Fruit fly (Drosophila melanogaster) whole organism, embryonic: ENCODE measurements around the gene CG32537.

Experiments
- Atf-2 ChIP-seq: fragments of 200-800 bp; sonication (Bioruptor generic); optimal IDR thresholded peaks from 2 replicates; lab custom pipeline; 2016; ENCODE audit warnings: missing biosample characterization, missing genetic modification characterization
- Atf3 ChIP-seq: fragments of 200-800 bp; sonication (Bioruptor generic); optimal IDR thresholded peaks from 3 replicates; lab custom pipeline; 2016; ENCODE audit warnings: missing biosample characterization, missing genetic modification characterization
- CG10209 ChIP-seq: fragments of 200-800 bp; sonication (Bioruptor generic); optimal IDR thresholded peaks from 3 replicates; lab custom pipeline; 2017; ENCODE audit warnings: missing biosample characterization, mild to moderate bottlenecking, missing genetic modification characterization, missing genetic modification reagents
- CG10274 ChIP-seq: fragments of 200-800 bp; sonication (Bioruptor generic); optimal IDR thresholded peaks from 3 replicates; lab custom pipeline; 2017; ENCODE audit warnings: missing biosample characterization, mild to moderate bottlenecking, missing genetic modification characterization
- CG10366 ChIP-seq: fragments of 200-800 bp; sonication (Bioruptor generic); IDR thresholded peaks from 2 replicates; pipeline ENCODE4 v1.3.6; 2022; ENCODE audit warnings: missing biosample characterization, missing genetic modification characterization
- CG10654 ChIP-seq: fragments of 200-800 bp; sonication (Bioruptor generic); optimal IDR thresholded peaks from 2 replicates; lab custom pipeline; 2016; ENCODE audit warnings: missing biosample characterization, missing genetic modification characterization
- CG10959 ChIP-seq: fragments of 200-800 bp; sonication (Bioruptor generic); IDR thresholded peaks from 2 replicates; pipeline ENCODE4 v1.3.6; 2022; ENCODE audit warnings: missing biosample characterization, missing genetic modification characterization
- CG10979 ChIP-seq: fragments of 200-800 bp; sonication (Bioruptor generic); optimal IDR thresholded peaks from 2 replicates; lab custom pipeline; 2018; ENCODE audit warnings: missing biosample characterization, mild to moderate bottlenecking, missing genetic modification characterization, moderate library complexity
- CG12236 ChIP-seq: fragments of 200-800 bp; sonication (Bioruptor generic); optimal IDR thresholded peaks from 2 replicates; lab custom pipeline; 2016; ENCODE audit warnings: missing biosample characterization, missing genetic modification characterization
- CG12299 ChIP-seq: fragments of 200-800 bp; sonication (Bioruptor generic); optimal IDR thresholded peaks from 2 replicates; lab custom pipeline; 2018; ENCODE audit warnings: missing biosample characterization, mild to moderate bottlenecking, missing genetic modification characterization
- CG17328 ChIP-seq: fragments of 200-800 bp; sonication (Bioruptor generic); IDR thresholded peaks from 2 replicates; pipeline ENCODE4 v1.3.6; 2022; ENCODE audit warnings: missing biosample characterization, missing genetic modification characterization
- CG17361 ChIP-seq: fragments of 200-800 bp; sonication (Bioruptor generic); IDR thresholded peaks from 3 replicates; pipeline ENCODE4 v1.3.6; 2022; ENCODE audit warnings: missing biosample characterization, missing genetic modification characterization
- CG17829 ChIP-seq: fragments of 200-800 bp; optimal IDR thresholded peaks from 2 replicates; lab custom pipeline; 2019; ENCODE audit warnings: missing biosample characterization, mild to moderate bottlenecking, missing genetic modification characterization, moderate library complexity
- CG17912 ChIP-seq: fragments of 200-800 bp; sonication (Bioruptor generic); optimal IDR thresholded peaks from 2 replicates; lab custom pipeline; 2018; ENCODE audit warnings: missing biosample characterization, mild to moderate bottlenecking, missing genetic modification characterization
- CG2202 ChIP-seq: fragments of 200-800 bp; sonication (Bioruptor generic); optimal IDR thresholded peaks from 2 replicates; lab custom pipeline; 2018; ENCODE audit warnings: missing biosample characterization, mild to moderate bottlenecking, missing genetic modification characterization
- CG33213 ChIP-seq: fragments of 200-800 bp; sonication (Bioruptor generic); optimal IDR thresholded peaks from 3 replicates; lab custom pipeline; 2016; ENCODE audit warnings: missing biosample characterization, missing genetic modification characterization
- CG34422 ChIP-seq: fragments of 200-800 bp; sonication (Bioruptor generic); IDR thresholded peaks from 3 replicates; pipeline ENCODE4 v1.3.6; 2022; ENCODE audit warnings: missing biosample characterization, missing genetic modification characterization
- CG6654 ChIP-seq: fragments of 200-800 bp; sonication (Bioruptor generic); optimal IDR thresholded peaks from 2 replicates; lab custom pipeline; 2017; ENCODE audit warnings: missing biosample characterization, mild to moderate bottlenecking, missing genetic modification characterization
- CG6683 ChIP-seq: fragments of 200-800 bp; sonication (Bioruptor generic); optimal IDR thresholded peaks from 2 replicates; lab custom pipeline; 2017; ENCODE audit warnings: missing biosample characterization, mild to moderate bottlenecking, missing genetic modification characterization, missing genetic modification reagents
- CG7839 ChIP-seq: fragments of 200-800 bp; sonication (Bioruptor generic); optimal IDR thresholded peaks from 3 replicates; lab custom pipeline; 2018; ENCODE audit warnings: missing biosample characterization, mild to moderate bottlenecking, missing genetic modification characterization, moderate library complexity
- CoRest ChIP-seq: fragments of 200-800 bp; sonication (Bioruptor generic); optimal IDR thresholded peaks from 3 replicates; lab custom pipeline; 2018; ENCODE audit warnings: missing biosample characterization, mild to moderate bottlenecking, missing genetic modification characterization, moderate library complexity
- Dad ChIP-seq: fragments of 200-800 bp; sonication (Bioruptor generic); optimal IDR thresholded peaks from 3 replicates; lab custom pipeline; 2016; ENCODE audit warnings: missing biosample characterization, missing genetic modification characterization
- Fer1 ChIP-seq: fragments of 200-800 bp; sonication (Bioruptor generic); optimal IDR thresholded peaks from 2 replicates; lab custom pipeline; 2017; ENCODE audit warnings: missing biosample characterization, mild to moderate bottlenecking, missing genetic modification characterization
- Hey ChIP-seq: fragments of 200-800 bp; sonication (Bioruptor generic); optimal IDR thresholded peaks from 3 replicates; lab custom pipeline; 2018; ENCODE audit warnings: missing biosample characterization, mild to moderate bottlenecking, missing genetic modification characterization
- HmgD ChIP-seq: fragments of 200-800 bp; sonication (Bioruptor generic); optimal IDR thresholded peaks from 3 replicates; lab custom pipeline; 2016; ENCODE audit warnings: missing biosample characterization, missing genetic modification characterization
- Hmr ChIP-seq: fragments of 200-800 bp; sonication (Bioruptor generic); optimal IDR thresholded peaks from 3 replicates; lab custom pipeline; 2017; ENCODE audit warnings: mild to moderate bottlenecking, missing biosample characterization, missing genetic modification reagents, missing genetic modification characterization
- Hmx ChIP-seq: fragments of 200-800 bp; sonication (Bioruptor generic); optimal IDR thresholded peaks from 2 replicates; lab custom pipeline; 2016; ENCODE audit warnings: missing biosample characterization, missing genetic modification characterization
- Jarid2 ChIP-seq: fragments of 200-800 bp; sonication (Bioruptor generic); optimal IDR thresholded peaks from 3 replicates; lab custom pipeline; 2017; ENCODE audit warnings: mild to moderate bottlenecking, missing biosample characterization, missing genetic modification reagents, missing genetic modification characterization
- Kr ChIP-seq: fragments of 200-800 bp; sonication (Bioruptor generic); optimal IDR thresholded peaks from 2 replicates; lab custom pipeline; 2017; ENCODE audit warnings: missing biosample characterization, mild to moderate bottlenecking, missing genetic modification characterization
- MESR4 ChIP-seq: fragments of 200-800 bp; sonication (Bioruptor generic); optimal IDR thresholded peaks from 2 replicates; lab custom pipeline; 2018; ENCODE audit warnings: missing biosample characterization, mild to moderate bottlenecking, missing genetic modification characterization, moderate library complexity
- Mad ChIP-seq: fragments of 200-800 bp; sonication (Bioruptor generic); optimal IDR thresholded peaks from 2 replicates; lab custom pipeline; 2016; ENCODE audit warnings: missing biosample characterization, missing genetic modification characterization
- Max ChIP-seq: fragments of 200-800 bp; sonication (Bioruptor generic); optimal IDR thresholded peaks from 2 replicates; lab custom pipeline; 2016; ENCODE audit warnings: missing biosample characterization, mild to moderate bottlenecking, missing genetic modification characterization
- NC2β ChIP-seq: fragments of 200-800 bp; sonication (Bioruptor generic); optimal IDR thresholded peaks from 2 replicates; lab custom pipeline; 2016; ENCODE audit warnings: missing biosample characterization, missing genetic modification characterization
- NfI ChIP-seq: fragments of 200-800 bp; sonication (Bioruptor generic); optimal IDR thresholded peaks from 3 replicates; lab custom pipeline; 2018; ENCODE audit warnings: missing biosample characterization, mild to moderate bottlenecking, missing genetic modification characterization, moderate library complexity
- Ptx1 ChIP-seq: fragments of 200-800 bp; sonication (Bioruptor generic); IDR thresholded peaks from 2 replicates; pipeline ENCODE4 v1.3.6; 2022; ENCODE audit warnings: missing biosample characterization, missing genetic modification characterization
- Sry-δ ChIP-seq: fragments of 200-800 bp; sonication (Bioruptor generic); optimal IDR thresholded peaks from 2 replicates; lab custom pipeline; 2016; ENCODE audit warnings: missing biosample characterization, missing genetic modification characterization
- Trl ChIP-seq, 3 experiments: fragments of >200 bp in 2 of 3; fragments of 200-800 bp in 1 of 3; sonication (Bioruptor generic) in 1 of 3; optimal IDR thresholded peaks; 2 replicates in 1 of 3; 3 replicates in 2 of 3; lab custom pipeline; 2016 to 2017; ENCODE audit warnings: missing biosample characterization in 1 of 3, missing genetic modification characterization in 1 of 3
- dpn ChIP-seq, 2 experiments: fragments of 200-800 bp; sonication (Bioruptor generic); optimal IDR thresholded peaks; 3 replicates each; lab custom pipeline; 2016; ENCODE audit warnings: missing biosample characterization in 2 of 2, missing genetic modification characterization in 2 of 2
- exex ChIP-seq: fragments of 200-800 bp; sonication (Bioruptor generic); optimal IDR thresholded peaks from 4 replicates; lab custom pipeline; 2018; ENCODE audit warnings: missing biosample characterization, mild to moderate bottlenecking, missing genetic modification characterization, moderate library complexity
- fu2 ChIP-seq: fragments of 200-800 bp; sonication (Bioruptor generic); optimal IDR thresholded peaks from 2 replicates; lab custom pipeline; 2016; ENCODE audit warnings: missing biosample characterization, missing genetic modification characterization
- gcm2 ChIP-seq: fragments of 200-800 bp; sonication (Bioruptor generic); optimal IDR thresholded peaks from 2 replicates; lab custom pipeline; 2016; ENCODE audit warnings: missing biosample characterization, missing genetic modification characterization
- jing ChIP-seq: fragments of 200-800 bp; sonication (Bioruptor generic); optimal IDR thresholded peaks from 2 replicates; lab custom pipeline; 2018; ENCODE audit warnings: missing biosample characterization, mild to moderate bottlenecking, missing genetic modification characterization
- lola ChIP-seq, 3 experiments: fragments of >200 bp in 2 of 3; fragments of 200-800 bp in 1 of 3; sonication (Bioruptor generic) in 1 of 3; optimal IDR thresholded peaks; 2 replicates each; lab custom pipeline; 2017 to 2019; ENCODE audit warnings: missing biosample characterization in 3 of 3, missing genetic modification characterization in 3 of 3, mild to moderate bottlenecking in 1 of 3, moderate library complexity in 1 of 3
- odd ChIP-seq: fragments of 200-800 bp; sonication (Bioruptor generic); optimal IDR thresholded peaks from 2 replicates; lab custom pipeline; 2017; ENCODE audit warnings: missing biosample characterization, mild to moderate bottlenecking, missing genetic modification characterization
- pita ChIP-seq: fragments of 200-800 bp; sonication (Bioruptor generic); optimal IDR thresholded peaks from 2 replicates; lab custom pipeline; 2017; ENCODE audit warnings: missing biosample characterization, mild to moderate bottlenecking, missing genetic modification characterization
- row ChIP-seq: fragments of 200-800 bp; sonication (Bioruptor generic); IDR thresholded peaks from 3 replicates; pipeline ENCODE4 v1.3.6; 2022; ENCODE audit warnings: missing biosample characterization, missing genetic modification characterization
- sd ChIP-seq: fragments of 200-800 bp; sonication (Bioruptor generic); optimal IDR thresholded peaks from 3 replicates; lab custom pipeline; 2018; ENCODE audit warnings: missing biosample characterization, mild to moderate bottlenecking, missing genetic modification characterization, moderate library complexity
- slp2 ChIP-seq: fragments of 200-800 bp; sonication (Bioruptor generic); optimal IDR thresholded peaks from 2 replicates; lab custom pipeline; 2016; ENCODE audit warnings: missing biosample characterization, missing genetic modification characterization

Gene CG32537

dm6 chrX:19247200-19248052 is 28.9 kb downstream of the CG32537 start, which contains the start of gene CG7992 (continued):
- TF ChIP-seq CG10979 (tag; lab: Kevin White, UChicago), result peak; percentile 46
- TF ChIP-seq row (GFP tag; lab: Robert Waterston, UW), result peak; percentile 81
- peak; percentile 76 for TF ChIP-seq sd (tag; lab: Kevin White, UChicago)
- TF ChIP-seq CG10274, result peak; percentile 21
- TF ChIP-seq CG34422, result no peak
- peak; percentile 49 for TF ChIP-seq NfI (GFP tag; lab: Kevin White, UChicago)
- peak; percentile 29 for TF ChIP-seq Mad (GFP tag; lab: Kevin White, UChicago)
- TF ChIP-seq Ptx1 (GFP tag; lab: Robert Waterston, UW), result peak; percentile 57
- peak; percentile 17 for TF ChIP-seq CG6683 (GFP tag; lab: Kevin White, UChicago)
- peak; percentile 57 for TF ChIP-seq CG10209
- no peak for TF ChIP-seq CG33213 (GFP tag; lab: Kevin White, UChicago)
- peak; percentile 71 for TF ChIP-seq CoRest (tag; lab: Kevin White, UChicago)
- no peak for TF ChIP-seq Kr (GFP tag; lab: Kevin White, UChicago)
- peak; percentile 6 for TF ChIP-seq CG6654 (GFP tag; lab: Kevin White, UChicago)
- TF ChIP-seq slp2 (GFP tag; lab: Kevin White, UChicago), result peak; percentile 58
- no peak for TF ChIP-seq CG10959 (GFP tag; lab: Robert Waterston, UW)
- peak; percentile 23; the same call in 1 of the 2 replicates for TF ChIP-seq CG10366 (GFP tag; lab: Robert Waterston, UW)
- TF ChIP-seq CG17361, result peak; percentile 76
- TF ChIP-seq gcm2 (GFP tag; lab: Kevin White, UChicago), result no peak
- TF ChIP-seq Atf3 (GFP tag; lab: Kevin White, UChicago), result no peak
- TF ChIP-seq Hmr (GFP tag; lab: Kevin White, UChicago), result peak; percentile 75
- TF ChIP-seq HmgD (GFP tag; lab: Kevin White, UChicago), result no peak
- peak; percentile 68 for TF ChIP-seq fu2 (GFP tag; lab: Kevin White, UChicago)
- TF ChIP-seq Hey (tag; lab: Kevin White, UChicago), result no peak
- TF ChIP-seq Fer1 (GFP tag; lab: Kevin White, UChicago), result peak; percentile 73
- no peak for TF ChIP-seq CG17328 (GFP tag; lab: Robert Waterston, UW)
- peak; percentile 7 for TF ChIP-seq Hmx (GFP tag; lab: Kevin White, UChicago)
- TF ChIP-seq CG7839 (tag; lab: Kevin White, UChicago), result peak; percentile 75
- peak in 1 of 3 experiments; percentile 20 for TF ChIP-seq lola (GFP tag; optimal IDR thresholded peaks at IDR 0.05; lab: Kevin White, UChicago)
- peak; percentile 47 for TF ChIP-seq odd (GFP tag; lab: Kevin White, UChicago)
- TF ChIP-seq dpn (GFP tag; optimal IDR thresholded peaks at IDR 0.05; lab: Kevin White, UChicago), result peak; percentile 31 to 61
- peak; percentile 26 for TF ChIP-seq Max (GFP tag; lab: Kevin White, UChicago)
- TF ChIP-seq pita (GFP tag; lab: Kevin White, UChicago), result no peak
- TF ChIP-seq CG10654, result peak; percentile 21
- peak; percentile 10 for TF ChIP-seq Jarid2
- TF ChIP-seq CG17829 (tag; lab: Kevin White, UChicago), result peak; percentile 2
- no peak for TF ChIP-seq CG17912 (GFP tag; lab: Kevin White, UChicago)
- TF ChIP-seq exex (tag; lab: Kevin White, UChicago), result peak; percentile 99
- no peak for TF ChIP-seq jing (GFP tag; lab: Kevin White, UChicago)
- no peak for TF ChIP-seq NC2β (GFP tag; lab: Kevin White, UChicago)
- no peak for TF ChIP-seq Trl (optimal IDR thresholded peaks at IDR 0.05; lab: Kevin White, UChicago)
- peak; percentile 52 for TF ChIP-seq Trl (GFP tag; optimal IDR thresholded peaks at IDR 0.05; lab: Kevin White, UChicago)
- peak; percentile 15 for TF ChIP-seq Sry-δ (GFP tag; lab: Kevin White, UChicago)
- TF ChIP-seq CG12236 (GFP tag; lab: Kevin White, UChicago), result peak; percentile 1
- peak; percentile 43 for TF ChIP-seq CG12299 (tag; lab: Kevin White, UChicago)
- TF ChIP-seq CG2202 (tag; lab: Kevin White, UChicago), result no peak
- TF ChIP-seq MESR4, result no peak
- TF ChIP-seq Dad, result peak; percentile 0
- peak; percentile 0 for TF ChIP-seq Atf-2 (GFP tag; lab: Kevin White, UChicago)
